Worm (Caenorhabditis elegans): ENCODE results near the gene F56H9.8.

DNA sequence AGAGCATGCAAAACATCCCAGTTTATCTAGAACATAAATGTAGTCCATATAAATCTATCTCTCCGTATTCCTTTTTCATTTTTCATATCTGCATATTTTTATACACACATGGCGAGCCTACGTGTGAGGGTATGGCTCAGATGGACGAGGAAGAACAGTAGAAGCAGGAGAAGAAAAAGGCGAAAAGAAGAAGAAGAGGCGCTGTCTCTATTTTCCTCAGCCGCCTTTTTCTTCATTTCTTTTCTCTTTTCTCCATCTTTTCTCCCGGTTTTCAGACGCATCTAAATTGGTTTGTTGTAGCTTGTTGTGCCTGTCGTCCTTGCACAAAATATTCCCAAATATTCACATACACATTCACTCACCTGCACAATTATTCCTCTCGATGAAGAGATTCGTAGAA, 51.4 kb downstream of the F56H9.8 start, which contains the start of gene K10C8.4:
- no peak for TF ChIP-seq hlh-30 (tag; optimal IDR thresholded peaks at IDR 0.05; ENCODE audit: insufficient read depth)
- TF ChIP-seq ztf-16 (tag; optimal IDR thresholded peaks at IDR 0.05), result no peak
- TF ChIP-seq unc-55 (GFP tag; optimal IDR thresholded peaks at IDR 0.05), result no peak
- no peak for TF ChIP-seq pqm-1 (tag; optimal IDR thresholded peaks at IDR 0.05)
- TF ChIP-seq K09A11.1 (tag; optimal IDR thresholded peaks at IDR 0.05; ENCODE audit: insufficient read depth), result no peak
- no peak for TF ChIP-seq ceh-14 (tag; optimal IDR thresholded peaks at IDR 0.05)
- no peak for TF ChIP-seq ceh-48 (tag; optimal IDR thresholded peaks at IDR 0.05)
- TF ChIP-seq hlh-8 (tag; optimal IDR thresholded peaks at IDR 0.05), result no peak
- TF ChIP-seq tbx-2 (tag; optimal IDR thresholded peaks at IDR 0.05), result no peak
